Worm (Caenorhabditis elegans) whole organism, L4 larva: ENCODE measurements around the gene B0513.90.
"Not testable (repeated sequence)": the region's sequence is repeated elsewhere in the genome, so short reads cannot be mapped to it uniquely, and the experiment has no call there.

Experiments
- ceh-44 ChIP-seq: fragments of 200-800 bp; sonication (Bioruptor generic); IDR thresholded peaks from 2 replicates; pipeline ENCODE4 v1.3.6; 2022; ENCODE audit warnings: missing genetic modification reagents, missing genetic modification characterization, missing compliant biosample characterization
- dpl-1 ChIP-seq: fragments of 150-350 bp; optimal IDR thresholded peaks from 2 replicates; lab custom pipeline; 2014; ENCODE audit warnings: missing biosample characterization, missing genetic modification reagents, missing genetic modification characterization
- hlh-11 ChIP-seq: fragments of 200-800 bp; sonication (Bioruptor generic); optimal IDR thresholded peaks from 2 replicates; lab custom pipeline; 2018; ENCODE audit warnings: mild to moderate bottlenecking, missing genetic modification characterization, missing compliant biosample characterization
- hmg-1.1 ChIP-seq: fragments of 200-800 bp; sonication (Bioruptor generic); IDR thresholded peaks from 2 replicates; pipeline ENCODE4 v1.3.6; 2022; ENCODE audit warnings: missing genetic modification reagents, missing genetic modification characterization, missing compliant biosample characterization
- skn-1 ChIP-seq: fragments of 150-350 bp; optimal IDR thresholded peaks from 2 replicates; lab custom pipeline; 2014; ENCODE audit warnings: missing biosample characterization, missing genetic modification characterization

- TF ChIP-seq dpl-1 (GFP tag; lab: Kevin White, UChicago); hlh-11 (tag; lab: Kevin White, UChicago); skn-1 (tag; lab: Kevin White, UChicago); hmg-1.1; ceh-44 (GFP tag; lab: Robert Waterston, UW): not testable (repeated sequence)
These were observed 4.9 kb upstream of the B0513.90 start for ce11 chrIV:13862003-13862402.
